Fruit fly (Drosophila melanogaster): ENCODE measurements around the gene CG9801.

CG9801 gene

DNA sequence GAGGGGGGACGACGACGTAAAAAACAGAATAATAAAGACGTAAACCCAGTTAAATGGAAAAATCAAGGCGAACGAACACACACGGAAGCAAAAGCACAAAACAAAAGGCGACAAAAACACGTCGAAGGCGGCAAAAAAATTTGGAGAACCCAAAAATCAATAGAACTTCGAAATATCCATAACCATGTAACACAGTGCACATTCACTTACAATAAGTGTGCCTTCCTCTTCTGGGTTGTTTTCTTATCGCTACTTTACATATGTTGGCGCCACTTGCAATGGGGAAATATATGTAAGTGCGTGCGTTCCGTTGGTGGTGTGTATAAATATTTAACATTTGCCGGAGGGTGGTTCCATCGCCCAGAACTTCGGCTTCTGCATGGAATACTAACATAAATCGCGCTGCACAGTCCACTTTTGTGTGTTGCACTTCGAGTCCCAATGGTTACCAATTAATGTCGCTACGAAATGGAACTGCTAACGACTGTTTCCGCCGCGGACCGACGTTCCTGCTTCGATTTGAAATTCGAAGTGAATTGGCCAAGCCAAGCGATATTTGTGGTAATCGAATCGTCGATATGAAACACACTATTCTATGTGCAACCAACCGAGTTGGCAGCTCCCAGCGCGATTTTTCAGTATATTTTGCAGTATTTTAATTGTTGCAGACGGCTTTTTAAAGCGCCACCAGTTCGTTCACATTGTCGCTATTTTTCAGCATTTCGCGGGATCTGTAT, at the start of gene CG9801, which contains the start of gene Nasp:
Gene CG9801, minus strand, starts transcription at position 542 of the 737 bp plus-strand sequence.
Gene Nasp, plus strand, starts transcription at position 665 of the 737 bp plus-strand sequence.
- TF ChIP-seq esn (GFP tag; optimal IDR thresholded peaks at IDR 0.05) (peak; percentile 4), CG3919 (GFP tag; optimal IDR thresholded peaks at IDR 0.05) (peak; percentile 37), Hr39 (GFP tag; optimal IDR thresholded peaks at IDR 0.05) (no peak), lz (GFP tag; optimal IDR thresholded peaks at IDR 0.05) (peak; percentile 45), Sox14 (GFP tag; optimal IDR thresholded peaks at IDR 0.05) (peak; percentile 18), CG3032 (tag; optimal IDR thresholded peaks at IDR 0.05) (no peak), Met (GFP tag; optimal IDR thresholded peaks at IDR 0.05) (peak; percentile 34), CG8319 (GFP tag; optimal IDR thresholded peaks at IDR 0.05) (no peak), CG6808 (GFP tag; optimal IDR thresholded peaks at IDR 0.05) (no peak), svp (GFP tag) (peak; percentile 79), dsx (GFP tag; optimal IDR thresholded peaks at IDR 0.05; ENCODE audit: poor library complexity, severe bottlenecking) (no peak), CG31627 (GFP tag; optimal IDR thresholded peaks at IDR 0.05) (peak; percentile 21), fd59A (GFP tag; optimal IDR thresholded peaks at IDR 0.05) (no peak), eg (GFP tag; IDR thresholded peaks at IDR 0.05) (no peak; the same call in 2 of the 3 replicates), fd85E (GFP tag; optimal IDR thresholded peaks at IDR 0.05) (peak; percentile 27), CG10631 (GFP tag; optimal IDR thresholded peaks at IDR 0.05) (no peak), fkh (GFP tag; optimal IDR thresholded peaks at IDR 0.05) (peak; percentile 36), CG6163 (GFP tag; IDR thresholded peaks at IDR 0.05) (peak; percentile 59; the same call in 2 of the 3 replicates), dac (GFP tag; optimal IDR thresholded peaks at IDR 0.05) (no peak), vri (GFP tag; optimal IDR thresholded peaks at IDR 0.05) (peak; percentile 33), CG6792 (GFP tag; optimal IDR thresholded peaks at IDR 0.05) (no peak), Gug (GFP tag; IDR thresholded peaks at IDR 0.05) (no peak), Hr38 (GFP tag; optimal IDR thresholded peaks at IDR 0.05) (no peak), CG8119 (GFP tag; IDR thresholded peaks at IDR 0.05) (0 out of 3 replicates have a peak, but pooled peaks have one; percentile 20), CG32006 (GFP tag; optimal IDR thresholded peaks at IDR 0.05) (peak; percentile 1), Eip75B (GFP tag; optimal IDR thresholded peaks at IDR 0.05) (no peak), CG7368 (GFP tag; optimal IDR thresholded peaks at IDR 0.05) (peak; percentile 21), pdm3 (GFP tag; optimal IDR thresholded peaks at IDR 0.05) (peak; percentile 3), CG34406 (GFP tag; optimal IDR thresholded peaks at IDR 0.05) (no peak), CG10669 (GFP tag; optimal IDR thresholded peaks at IDR 0.05) (peak; percentile 4), CG9139 (GFP tag; optimal IDR thresholded peaks at IDR 0.05) (peak; percentile 35), Smox (GFP tag; optimal IDR thresholded peaks at IDR 0.05) (peak; percentile 55), CG1621 (tag; optimal IDR thresholded peaks at IDR 0.05) (peak; percentile 22), CG6854 (GFP tag; optimal IDR thresholded peaks at IDR 0.05) (peak; percentile 15), Eip78C (GFP tag) (peak; percentile 64), topi (GFP tag; optimal IDR thresholded peaks at IDR 0.05) (peak; percentile 26), CG4318 (GFP tag; optimal IDR thresholded peaks at IDR 0.05) (no peak), CG15336 (GFP tag; IDR thresholded peaks at IDR 0.05) (no peak), Sox102F (GFP tag; optimal IDR thresholded peaks at IDR 0.05) (peak; percentile 5), CG8632 (GFP tag; optimal IDR thresholded peaks at IDR 0.05) (no peak)

DNA sequence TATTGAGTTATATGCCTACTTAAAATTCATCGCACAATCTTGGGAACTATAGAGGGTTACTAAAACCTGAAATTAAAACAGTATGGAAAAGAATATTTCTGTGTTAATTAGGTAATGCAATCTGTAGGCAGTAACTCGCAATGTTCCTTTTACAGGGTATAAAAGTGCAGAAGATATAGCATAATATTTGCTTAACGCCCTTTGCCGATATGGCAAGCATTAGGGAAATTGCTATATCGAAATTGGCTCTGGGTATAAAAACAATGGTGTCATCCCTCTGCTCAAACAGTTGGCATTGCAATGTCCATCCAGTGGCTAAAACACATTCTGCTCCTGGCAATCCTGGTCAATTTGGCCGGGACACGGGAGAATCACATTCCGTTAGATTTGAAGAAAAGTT, 46.9 kb upstream of the CG9801 start, which contains the start of gene Ir85a:
Gene Ir85a, plus strand, starts transcription at position 301 of the 400 bp plus-strand sequence.
- TF ChIP-seq Smox (GFP tag; optimal IDR thresholded peaks at IDR 0.05) (no peak), Ets21C (GFP tag; optimal IDR thresholded peaks at IDR 0.05) (no peak), Met (GFP tag; optimal IDR thresholded peaks at IDR 0.05) (no peak), CG6163 (GFP tag; IDR thresholded peaks at IDR 0.05) (no peak), CG16779 (tag; optimal IDR thresholded peaks at IDR 0.05) (no peak), CG15336 (GFP tag; IDR thresholded peaks at IDR 0.05) (no peak), dsx (GFP tag; optimal IDR thresholded peaks at IDR 0.05; ENCODE audit: poor library complexity, severe bottlenecking) (no peak), CG8119 (GFP tag; IDR thresholded peaks at IDR 0.05) (no peak), Gug (GFP tag; IDR thresholded peaks at IDR 0.05) (no peak), achi (GFP tag; optimal IDR thresholded peaks at IDR 0.05) (no peak), CG34406 (GFP tag; optimal IDR thresholded peaks at IDR 0.05) (no peak), lz (GFP tag; optimal IDR thresholded peaks at IDR 0.05) (no peak)
